Worm (Caenorhabditis elegans): ENCODE measurements around the gene Y11D7A.7.

ce11 chrIV:9299145-9299544 is 49.8 kb downstream of the Y11D7A.7 start, which contains the start of gene F49C12.2:
- no peak for TF ChIP-seq ets-7 (tag; optimal IDR thresholded peaks at IDR 0.05)
- TF ChIP-seq sea-1 (GFP tag; conservative IDR thresholded peaks at IDR 0.05) = no peak
- no peak for TF ChIP-seq tbx-37 (GFP tag; conservative IDR thresholded peaks at IDR 0.05)
- TF ChIP-seq pes-1 (GFP tag; IDR thresholded peaks at IDR 0.05) = no peak
- TF ChIP-seq ceh-13 (GFP tag; optimal IDR thresholded peaks at IDR 0.05) = no peak
- no peak for TF ChIP-seq ama-1 (optimal IDR thresholded peaks at IDR 0.05)
- TF ChIP-seq aly-1 (tag; optimal IDR thresholded peaks at IDR 0.05) = no peak
- no peak for TF ChIP-seq hmg-4 (GFP tag; optimal IDR thresholded peaks at IDR 0.05)
- TF ChIP-seq B0310.2 (tag; optimal IDR thresholded peaks at IDR 0.05) = no peak
- no peak for TF ChIP-seq hnd-1 (tag; optimal IDR thresholded peaks at IDR 0.05)
- no peak for TF ChIP-seq flt-1 (GFP tag; IDR thresholded peaks at IDR 0.05)
- TF ChIP-seq ceh-36 (tag; optimal IDR thresholded peaks at IDR 0.05) = no peak
